Worm (Caenorhabditis elegans) whole organism, young adult: Measurements from ENCODE around the gene npr-5.

Experiments
- F49E8.2 ChIP-seq: sonication (generic microtip); optimal IDR thresholded peaks from 3 replicates; lab custom pipeline; 2017; ENCODE audit warnings: missing genetic modification characterization, mild to moderate bottlenecking, missing compliant biosample characterization, antibody characterized with exemption, moderate library complexity; ENCODE audit not compliant: insufficient read depth
- F55B11.4 ChIP-seq: sonication (generic microtip); optimal IDR thresholded peaks from 2 replicates; lab custom pipeline; 2016; ENCODE audit warnings: missing compliant biosample characterization, missing genetic modification characterization, borderline replicate concordance; ENCODE audit not compliant: insufficient read depth
- ceh-79 ChIP-seq: sonication (generic microtip); optimal IDR thresholded peaks from 2 replicates; lab custom pipeline; 2017; ENCODE audit warnings: mild to moderate bottlenecking, missing genetic modification characterization, missing compliant biosample characterization
- him-1 ChIP-seq: sonication (generic microtip); optimal IDR thresholded peaks from 2 replicates; lab custom pipeline; 2016; ENCODE audit warnings: missing genotype, missing genetic modification reagents, missing genetic modification characterization, missing compliant biosample characterization
- mxl-1 ChIP-seq: sonication (generic microtip); optimal IDR thresholded peaks from 2 replicates; lab custom pipeline; 2016; ENCODE audit warnings: missing genetic modification characterization, missing compliant biosample characterization
- snpc-4 ChIP-seq, 5 experiments: fragments of 150-350 bp in 1 of 5; sonication (generic microtip) in 4 of 5; optimal IDR thresholded peaks; 2 replicates each; lab custom pipeline; 2014 to 2018; ENCODE audit warnings: missing genetic modification characterization in 5 of 5, missing biosample characterization in 3 of 5, antibody characterized with exemption in 2 of 5, mild to moderate bottlenecking in 2 of 5, missing compliant biosample characterization in 2 of 5, missing genotype in 2 of 5, moderate library complexity in 2 of 5, missing genetic modification reagents in 1 of 5
- unc-130 ChIP-seq: sonication (generic microtip); optimal IDR thresholded peaks from 2 replicates; lab custom pipeline; 2016; ENCODE audit warnings: missing genetic modification reagents, missing genetic modification characterization, missing compliant biosample characterization
- ztf-6 ChIP-seq: fragments of 200-800 bp; sonication (Bioruptor generic); IDR thresholded peaks from 2 replicates; pipeline ENCODE4 v1.3.6; 2022; ENCODE audit warnings: missing genetic modification reagents, missing genetic modification characterization, missing compliant biosample characterization

DNA sequence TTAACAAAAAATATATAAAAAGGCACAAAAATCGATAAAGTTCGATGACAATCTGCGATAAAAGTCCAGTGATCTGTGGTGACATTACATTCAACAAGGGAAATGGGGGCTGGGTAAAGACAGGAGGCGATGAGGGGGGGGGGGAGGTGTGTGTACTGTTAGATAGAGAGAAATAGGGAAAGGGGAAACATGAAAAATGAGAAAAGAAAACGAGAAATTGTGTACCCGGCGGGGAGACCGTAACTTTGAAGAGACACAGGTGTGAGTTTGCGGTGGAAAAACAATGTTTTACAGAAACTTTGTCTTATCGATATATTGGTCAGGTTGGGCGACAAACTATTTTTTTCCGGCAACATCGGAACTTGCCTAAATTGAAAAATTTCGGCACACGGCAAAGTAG, 21.2 kb downstream of the npr-5 start:
- TF ChIP-seq him-1 (tag; lab: Kevin White, UChicago), result no peak
- no peak for TF ChIP-seq F49E8.2
- no peak for TF ChIP-seq F55B11.4 (tag; lab: Kevin White, UChicago)
- TF ChIP-seq unc-130 (GFP tag; lab: Kevin White, UChicago), result no peak
- no peak for TF ChIP-seq ceh-79 (tag; lab: Kevin White, UChicago)
- no peak for TF ChIP-seq snpc-4 (GFP tag; optimal IDR thresholded peaks at IDR 0.05; lab: Kevin White, UChicago)
- no peak for TF ChIP-seq snpc-4 (tag; optimal IDR thresholded peaks at IDR 0.05; lab: Kevin White, UChicago)
- TF ChIP-seq mxl-1 (tag; lab: Kevin White, UChicago), result no peak
- TF ChIP-seq ztf-6, result no peak
